Fruit fly (Drosophila melanogaster) whole organism, pupa: ENCODE data around the gene CG32115.

ENCODE experiments used
- CG14655 ChIP-seq: fragments of 200-800 bp; sonication (Bioruptor generic); optimal IDR thresholded peaks from 3 replicates; lab custom pipeline; 2017; ENCODE audit warnings: mild to moderate bottlenecking, missing biosample characterization, missing genetic modification reagents, missing genetic modification characterization
- CG15710 ChIP-seq: fragments of 200-800 bp; sonication (Bioruptor generic); optimal IDR thresholded peaks from 2 replicates; lab custom pipeline; 2018; ENCODE audit warnings: missing biosample characterization, mild to moderate bottlenecking, missing genetic modification characterization, moderate library complexity
- CG32121 ChIP-seq: fragments of 200-800 bp; sonication (Bioruptor generic); IDR thresholded peaks from 2 replicates; pipeline ENCODE4 v1.3.6; 2022; ENCODE audit warnings: missing biosample characterization, missing genetic modification characterization
- gl ChIP-seq: fragments of 200-800 bp; sonication (Bioruptor generic); optimal IDR thresholded peaks from 2 replicates; lab custom pipeline; 2018; ENCODE audit warnings: missing biosample characterization, mild to moderate bottlenecking, missing genetic modification characterization

dm6 chr3L:12949386-12949785, 35.9 kb upstream of the CG32115 start:
- TF ChIP-seq CG32121 (GFP tag; lab: Robert Waterston, UW) = no peak
- no peak for TF ChIP-seq gl (tag; lab: Kevin White, UChicago)
- no peak for TF ChIP-seq CG14655
- no peak for TF ChIP-seq CG15710 (tag; lab: Kevin White, UChicago)
